Worm (Caenorhabditis elegans): ENCODE measurements around the gene srlf-33.

- TF ChIP-seq ama-1 (optimal IDR thresholded peaks at IDR 0.05) = no peak
- no peak for TF ChIP-seq hmg-4 (GFP tag; optimal IDR thresholded peaks at IDR 0.05)
- TF ChIP-seq flt-1 (GFP tag; IDR thresholded peaks at IDR 0.05) = no peak
- no peak for TF ChIP-seq ceh-13 (GFP tag; optimal IDR thresholded peaks at IDR 0.05)
- TF ChIP-seq hmbx-1 (tag; optimal IDR thresholded peaks at IDR 0.05) = no peak
- no peak for TF ChIP-seq aly-1 (tag; optimal IDR thresholded peaks at IDR 0.05)
- TF ChIP-seq B0310.2 (tag; optimal IDR thresholded peaks at IDR 0.05) = no peak
- TF ChIP-seq tra-4 (tag; optimal IDR thresholded peaks at IDR 0.05) = no peak
- TF ChIP-seq ceh-36 (tag; optimal IDR thresholded peaks at IDR 0.05) = no peak
- no peak for TF ChIP-seq F13C5.2 (tag; optimal IDR thresholded peaks at IDR 0.05)
- no peak for TF ChIP-seq ets-7 (tag; optimal IDR thresholded peaks at IDR 0.05)
- TF ChIP-seq hnd-1 (tag; optimal IDR thresholded peaks at IDR 0.05) = no peak
Observed at ce11 chrIV:11922011-11922410, 3.2 kb downstream of the srlf-33 start, which contains the start of gene ZK822.1.

Data from whole organism, early embryonic.